Worm (Caenorhabditis elegans) whole organism, L2 larva: Measurements from ENCODE around the gene Y54G2A.10.

ENCODE experiments used
- C34F6.9 ChIP-seq: fragments of 150-350 bp; optimal IDR thresholded peaks from 2 replicates; lab custom pipeline; 2014; ENCODE audit warnings: missing biosample characterization, missing genetic modification characterization
- F13H6.1 ChIP-seq: sonication (generic microtip); optimal IDR thresholded peaks from 2 replicates; lab custom pipeline; 2016; ENCODE audit warnings: missing genetic modification characterization, missing compliant biosample characterization
- Y55F3AM.14 ChIP-seq: fragments of 200-800 bp; sonication (Bioruptor generic); optimal IDR thresholded peaks from 2 replicates; lab custom pipeline; 2018; ENCODE audit warnings: mild to moderate bottlenecking, missing genetic modification characterization, missing compliant biosample characterization
- ZK546.5 ChIP-seq: sonication (generic microtip); optimal IDR thresholded peaks from 2 replicates; lab custom pipeline; 2017; ENCODE audit warnings: missing biosample characterization, missing genetic modification characterization
- blmp-1 ChIP-seq: sonication (generic microtip); optimal IDR thresholded peaks from 2 replicates; lab custom pipeline; 2017; ENCODE audit warnings: missing genetic modification characterization, mild to moderate bottlenecking, missing compliant biosample characterization, antibody characterized with exemption, moderate library complexity; ENCODE audit not compliant: insufficient read depth
- ceh-82 ChIP-seq: fragments of 150-350 bp; optimal IDR thresholded peaks from 2 replicates; lab custom pipeline; 2014; ENCODE audit warnings: missing biosample characterization, missing genetic modification characterization
- crh-2 ChIP-seq: sonication (generic microtip); optimal IDR thresholded peaks from 2 replicates; lab custom pipeline; 2017; ENCODE audit warnings: missing biosample characterization, missing genetic modification characterization
- dmd-4 ChIP-seq: sonication (generic microtip); optimal IDR thresholded peaks from 2 replicates; lab custom pipeline; 2017; ENCODE audit warnings: missing biosample characterization, missing genetic modification characterization
- elt-1 ChIP-seq: fragments of 150-350 bp; optimal IDR thresholded peaks from 2 replicates; lab custom pipeline; 2014; ENCODE audit warnings: missing biosample characterization, missing genetic modification characterization
- elt-3 ChIP-seq: sonication (generic microtip); optimal IDR thresholded peaks from 2 replicates; lab custom pipeline; 2017; ENCODE audit warnings: missing biosample characterization, missing genetic modification characterization
- fos-1 ChIP-seq: fragments of 150-350 bp; optimal IDR thresholded peaks from 2 replicates; lab custom pipeline; 2014; ENCODE audit warnings: missing biosample characterization, missing genetic modification characterization
- gmeb-1 ChIP-seq: fragments of 150-350 bp; optimal IDR thresholded peaks from 2 replicates; lab custom pipeline; 2014; ENCODE audit warnings: missing biosample characterization, missing genetic modification characterization
- lin-11 ChIP-seq: fragments of 150-350 bp; sonication (generic microtip); optimal IDR thresholded peaks from 2 replicates; lab custom pipeline; 2014; ENCODE audit warnings: missing biosample characterization, missing genetic modification characterization, inconsistent platforms, mixed read lengths
- lin-39 ChIP-seq: fragments of 150-350 bp; optimal IDR thresholded peaks from 2 replicates; lab custom pipeline; 2014; ENCODE audit warnings: missing biosample characterization, missing genetic modification reagents, missing genetic modification characterization
- lsy-2 ChIP-seq, 2 experiments: fragments of 150-350 bp in 1 of 2; sonication (generic microtip) in 1 of 2; optimal IDR thresholded peaks; 2 replicates each; lab custom pipeline; 2014 to 2017; ENCODE audit warnings: missing biosample characterization in 2 of 2, missing genetic modification characterization in 2 of 2
- mab-5 ChIP-seq: fragments of 150-350 bp; optimal IDR thresholded peaks from 2 replicates; lab custom pipeline; 2014; ENCODE audit warnings: missing biosample characterization, missing genetic modification characterization
- nhr-10 ChIP-seq: sonication (generic microtip); optimal IDR thresholded peaks from 2 replicates; lab custom pipeline; 2017; ENCODE audit warnings: missing biosample characterization, missing genetic modification characterization
- nhr-12 ChIP-seq: fragments of 150-350 bp; optimal IDR thresholded peaks from 2 replicates; lab custom pipeline; 2014; ENCODE audit warnings: missing biosample characterization, missing genetic modification characterization
- nhr-21 ChIP-seq: fragments of 150-350 bp; optimal IDR thresholded peaks from 2 replicates; lab custom pipeline; 2014; ENCODE audit warnings: missing biosample characterization, missing genetic modification characterization
- nhr-23 ChIP-seq: fragments of 150-350 bp; optimal IDR thresholded peaks from 2 replicates; lab custom pipeline; 2014; ENCODE audit warnings: missing biosample characterization, missing genetic modification reagents, missing genetic modification characterization
- nhr-237 ChIP-seq: fragments of 150-350 bp; optimal IDR thresholded peaks from 2 replicates; lab custom pipeline; 2014; ENCODE audit warnings: missing biosample characterization, missing genetic modification characterization
- nhr-25 ChIP-seq: fragments of 150-350 bp; sonication (generic microtip); optimal IDR thresholded peaks from 3 replicates; lab custom pipeline; 2014; ENCODE audit warnings: missing biosample characterization, missing genetic modification characterization
- peb-1 ChIP-seq: fragments of 150-350 bp; optimal IDR thresholded peaks from 2 replicates; lab custom pipeline; 2014; ENCODE audit warnings: missing biosample characterization, missing genetic modification characterization
- skn-1 ChIP-seq: sonication (generic microtip); optimal IDR thresholded peaks from 2 replicates; lab custom pipeline; 2017; ENCODE audit warnings: missing biosample characterization, missing genetic modification characterization
- sma-3 ChIP-seq: sonication (generic microtip); optimal IDR thresholded peaks from 2 replicates; lab custom pipeline; 2016; ENCODE audit warnings: missing genetic modification reagents, missing genetic modification characterization, missing compliant biosample characterization
- sma-9 ChIP-seq, 2 experiments: fragments of 150-350 bp in 1 of 2; sonication (generic microtip) in 1 of 2; optimal IDR thresholded peaks; 2 replicates each; lab custom pipeline; 2014 to 2016; ENCODE audit warnings: missing genetic modification characterization in 2 of 2, mild to moderate bottlenecking in 1 of 2, missing biosample characterization in 1 of 2, missing compliant biosample characterization in 1 of 2, missing genetic modification reagents in 1 of 2, moderate library complexity in 1 of 2
- snpc-4 ChIP-seq: fragments of 150-350 bp; optimal IDR thresholded peaks from 2 replicates; lab custom pipeline; 2014; ENCODE audit warnings: missing biosample characterization, missing genetic modification characterization
- unc-39 ChIP-seq: fragments of 150-350 bp; optimal IDR thresholded peaks from 2 replicates; lab custom pipeline; 2014; ENCODE audit warnings: missing biosample characterization, missing genetic modification characterization
- unc-55 ChIP-seq: fragments of 150-350 bp; sonication (generic microtip); optimal IDR thresholded peaks from 3 replicates; lab custom pipeline; 2014; ENCODE audit warnings: missing biosample characterization, missing genetic modification reagents, missing genetic modification characterization
- unc-62 ChIP-seq: fragments of 150-350 bp; optimal IDR thresholded peaks from 2 replicates; lab custom pipeline; 2014; ENCODE audit warnings: missing biosample characterization, missing genetic modification reagents, missing genetic modification characterization
- zag-1 ChIP-seq: fragments of 150-350 bp; optimal IDR thresholded peaks from 2 replicates; lab custom pipeline; 2014; ENCODE audit warnings: missing biosample characterization, missing genetic modification characterization
- ztf-1 ChIP-seq: fragments of 200-800 bp; sonication (Bioruptor generic); conservative IDR thresholded peaks from 2 replicates; pipeline ENCODE4 v1.3.6; 2022; ENCODE audit warnings: missing genetic modification characterization, missing compliant biosample characterization
- ztf-11 ChIP-seq: sonication (generic microtip); optimal IDR thresholded peaks from 2 replicates; lab custom pipeline; 2017; ENCODE audit warnings: missing biosample characterization, missing genetic modification characterization

Y54G2A.10 gene

ce11 chrIV:2826335-2826734 is 26.8 kb downstream of the Y54G2A.10 start:
- TF ChIP-seq fos-1 (tag; lab: Kevin White, UChicago) (no peak), dmd-4 (tag; lab: Kevin White, UChicago) (no peak), nhr-25 (tag; lab: Kevin White, UChicago) (no peak), ceh-82 (tag; lab: Kevin White, UChicago) (no peak), zag-1 (no peak), C34F6.9 (tag; lab: Kevin White, UChicago) (no peak), nhr-10 (no peak), Y55F3AM.14 (GFP tag; lab: Kevin White, UChicago) (no peak), crh-2 (no peak)

ce11 chrIV:2832587-2832986 is 33.1 kb downstream of the Y54G2A.10 start, which contains the start of the genes Y54G2A.48 and pudl-1:
Gene Y54G2A.48 (minus strand): TSS chrIV:2832687.
Gene pudl-1 (plus strand): TSS chrIV:2832906.
- no peak for TF ChIP-seq lin-39 (tag; lab: Kevin White, UChicago)
- no peak for TF ChIP-seq blmp-1 (tag; lab: Kevin White, UChicago)
- no peak for TF ChIP-seq lin-11 (tag; lab: Kevin White, UChicago)
- TF ChIP-seq mab-5 (tag; lab: Kevin White, UChicago), result no peak
- no peak for TF ChIP-seq crh-2
- no peak for TF ChIP-seq skn-1 (tag; lab: Kevin White, UChicago)
- TF ChIP-seq snpc-4 (tag; lab: Kevin White, UChicago), result no peak
- TF ChIP-seq nhr-12 (tag; lab: Kevin White, UChicago), result no peak
- no peak for TF ChIP-seq F13H6.1
- no peak for TF ChIP-seq nhr-237 (tag; lab: Kevin White, UChicago)

- no peak for TF ChIP-seq elt-1 (tag; lab: Kevin White, UChicago)
These were observed 35.0 kb downstream of the Y54G2A.10 start, which contains the start of gene pudl-2 for ce11 chrIV:2834516-2834915. Gene pudl-2 (plus strand): TSS chrIV:2834816.

- TF ChIP-seq ZK546.5 (tag; lab: Kevin White, UChicago) (no peak), nhr-23 (no peak), lsy-2 (tag; optimal IDR thresholded peaks at IDR 0.05; lab: Kevin White, UChicago) (no peak), elt-3 (tag; lab: Kevin White, UChicago) (no peak), peb-1 (tag; lab: Kevin White, UChicago) (no peak), dmd-4 (tag; lab: Kevin White, UChicago) (no peak), Y55F3AM.14 (GFP tag; lab: Kevin White, UChicago) (no peak), zag-1 (no peak), sma-3 (GFP tag; lab: Kevin White, UChicago) (no peak)
These were observed 35.9 kb downstream of the Y54G2A.10 start, which contains the start of gene clec-82 for ce11 chrIV:2835364-2835763. Gene clec-82 (plus strand): TSS chrIV:2835664.

ce11 chrIV:2838308-2838707 is 38.8 kb downstream of the Y54G2A.10 start, which contains the start of gene Y54G2A.7:
Gene Y54G2A.7 (plus strand): TSS chrIV:2838608.
- TF ChIP-seq peb-1 (tag; lab: Kevin White, UChicago) (no peak), crh-2 (no peak), lin-39 (tag; lab: Kevin White, UChicago) (no peak), ztf-11 (tag; lab: Kevin White, UChicago) (no peak), elt-3 (tag; lab: Kevin White, UChicago) (no peak), F13H6.1 (no peak), lsy-2 (tag; optimal IDR thresholded peaks at IDR 0.05; lab: Kevin White, UChicago) (no peak), unc-55 (GFP tag; lab: Kevin White, UChicago) (no peak), nhr-21 (no peak), unc-39 (tag; lab: Kevin White, UChicago) (no peak), sma-3 (GFP tag; lab: Kevin White, UChicago) (no peak), sma-9 (GFP tag; optimal IDR thresholded peaks at IDR 0.05; lab: Kevin White, UChicago) (no peak), sma-9 (tag; optimal IDR thresholded peaks at IDR 0.05; lab: Kevin White, UChicago) (no peak), unc-62 (GFP tag; lab: Kevin White, UChicago) (no peak), ztf-1 (GFP tag; lab: Robert Waterston, UW) (no peak), gmeb-1 (tag; lab: Kevin White, UChicago) (no peak)
